Worm (Caenorhabditis elegans): ENCODE measurements around the gene F08F1.3.

The F08F1.3 gene

ce11 chrX:8404308-8405085 lies 24.1 kb upstream of the F08F1.3 start (continued):
- peak; percentile 94 for TF ChIP-seq nhr-90 (tag; optimal IDR thresholded peaks at IDR 0.05)
- TF ChIP-seq hmg-1.2 (GFP tag; IDR thresholded peaks at IDR 0.05): peak; percentile 93
- TF ChIP-seq madf-6 (GFP tag; IDR thresholded peaks at IDR 0.05): peak; percentile 59; the same call in 1 of the 2 replicates
- TF ChIP-seq sdz-38 (tag; optimal IDR thresholded peaks at IDR 0.05): peak; percentile 68
- peak; percentile 94 for TF ChIP-seq ceh-27 (GFP tag; optimal IDR thresholded peaks at IDR 0.05)
- 0 out of 2 replicates have a peak, but pooled peaks have one; percentile 71 for TF ChIP-seq cebp-2 (GFP tag; IDR thresholded peaks at IDR 0.05)
- peak; percentile 89 for TF ChIP-seq T07F8.4 (tag; optimal IDR thresholded peaks at IDR 0.05)
- peak; percentile 67; the same call in 1 of the 2 replicates for TF ChIP-seq Y53F4B.3 (GFP tag; IDR thresholded peaks at IDR 0.05)
- TF ChIP-seq F37B4.10 (GFP tag; IDR thresholded peaks at IDR 0.05): 0 out of 2 replicates have a peak, but pooled peaks have one; percentile 88
- peak; percentile 57 for TF ChIP-seq sptf-2 (GFP tag; optimal IDR thresholded peaks at IDR 0.05)
- no peak for TF ChIP-seq F55B11.4 (tag; optimal IDR thresholded peaks at IDR 0.05; ENCODE audit: borderline replicate concordance, insufficient read depth)
- TF ChIP-seq lag-1 (GFP tag; IDR thresholded peaks at IDR 0.05): no peak
- peak; percentile 79 for TF ChIP-seq attf-6 (GFP tag; IDR thresholded peaks at IDR 0.05)
- TF ChIP-seq F33H1.4 (GFP tag; IDR thresholded peaks at IDR 0.05): peak; percentile 34; the same call in 1 of the 2 replicates
- peak; percentile 90 for TF ChIP-seq ZK185.1 (tag; optimal IDR thresholded peaks at IDR 0.05; ENCODE audit: poor library complexity, severe bottlenecking)
- TF ChIP-seq ztf-28 (GFP tag; IDR thresholded peaks at IDR 0.05): peak; percentile 87; the same call in 1 of the 2 replicates
- peak; percentile 58 for TF ChIP-seq egrh-3 (GFP tag; IDR thresholded peaks at IDR 0.05)
- TF ChIP-seq ceh-91 (GFP tag; IDR thresholded peaks at IDR 0.05): peak; percentile 54
- peak; percentile 91 for TF ChIP-seq attf-5 (GFP tag; optimal IDR thresholded peaks at IDR 0.05)
- peak; percentile 31 for TF ChIP-seq lsl-1 (GFP tag; optimal IDR thresholded peaks at IDR 0.05)
- TF ChIP-seq tlf-1 (GFP tag; optimal IDR thresholded peaks at IDR 0.05): peak; percentile 72
- peak; percentile 97 for TF ChIP-seq him-1 (tag; optimal IDR thresholded peaks at IDR 0.05)
- no peak for TF ChIP-seq unc-62 (GFP tag; optimal IDR thresholded peaks at IDR 0.05)
- peak; percentile 98 for TF ChIP-seq ztf-25 (GFP tag; IDR thresholded peaks at IDR 0.05)
- TF ChIP-seq ceh-100 (GFP tag; IDR thresholded peaks at IDR 0.05): peak; percentile 61; the same call in 1 of the 2 replicates
- TF ChIP-seq lin-40 (tag; optimal IDR thresholded peaks at IDR 0.05): peak; percentile 94
- TF ChIP-seq F52B5.7 (tag; optimal IDR thresholded peaks at IDR 0.05): peak; percentile 93
- peak; percentile 81 for TF ChIP-seq tbx-9 (tag; optimal IDR thresholded peaks at IDR 0.05; ENCODE audit: borderline replicate concordance)
- TF ChIP-seq ceh-40 (GFP tag; IDR thresholded peaks at IDR 0.05): peak; percentile 88
- TF ChIP-seq C06A6.2 (GFP tag; conservative IDR thresholded peaks at IDR 0.05): peak; percentile 78; the same call in 1 of the 2 replicates
- peak; percentile 80 for TF ChIP-seq D2030.7 (GFP tag; IDR thresholded peaks at IDR 0.05)
- TF ChIP-seq nhr-179 (tag; optimal IDR thresholded peaks at IDR 0.05): peak; percentile 84
- no peak for TF ChIP-seq egl-18 (GFP tag; IDR thresholded peaks at IDR 0.05)
- no peak for TF ChIP-seq lin-54 (GFP tag; optimal IDR thresholded peaks at IDR 0.05)
- TF ChIP-seq efl-1 (GFP tag; optimal IDR thresholded peaks at IDR 0.05): no peak
- peak; percentile 82 for TF ChIP-seq lir-1 (GFP tag; conservative IDR thresholded peaks at IDR 0.05)
- TF ChIP-seq lin-35 (GFP tag; optimal IDR thresholded peaks at IDR 0.05): peak in 1 of 3 experiments; percentile 35
- peak; percentile 77 for TF ChIP-seq nhr-80 (tag; optimal IDR thresholded peaks at IDR 0.05)
- peak; percentile 86 for TF ChIP-seq ets-4 (GFP tag; optimal IDR thresholded peaks at IDR 0.05)
- TF ChIP-seq hrde-1 (tag; optimal IDR thresholded peaks at IDR 0.05; ENCODE audit: borderline replicate concordance): peak; percentile 93
- TF ChIP-seq ceh-58 (GFP tag; IDR thresholded peaks at IDR 0.05): 0 out of 2 replicates have a peak, but pooled peaks have one; percentile 78
- peak; percentile 96 for TF ChIP-seq Y56A3A.18 (GFP tag; IDR thresholded peaks at IDR 0.05)
- TF ChIP-seq zim-3 (tag; optimal IDR thresholded peaks at IDR 0.05): peak; percentile 97
- TF ChIP-seq F57A8.1 (GFP tag; optimal IDR thresholded peaks at IDR 0.05): peak; percentile 70
- 0 out of 2 replicates have a peak, but pooled peaks have one; percentile 44 for TF ChIP-seq C17E4.6 (GFP tag; IDR thresholded peaks at IDR 0.05)
- TF ChIP-seq ztf-26 (tag; optimal IDR thresholded peaks at IDR 0.05): peak; percentile 93
- peak; percentile 78 for TF ChIP-seq F22D6.2 (tag; optimal IDR thresholded peaks at IDR 0.05)
